Fruit fly (Drosophila melanogaster) whole organism, embryonic: Measurements from ENCODE around the gene Usp5.

Experiments used
- Bgb ChIP-seq: fragments of 200-800 bp; sonication (Bioruptor generic); IDR thresholded peaks from 2 replicates; pipeline ENCODE4 v1.3.6; 2022; ENCODE audit warnings: missing biosample characterization, missing genetic modification characterization; ENCODE audit not compliant: partially characterized antibody
- Bteb2 ChIP-seq: fragments of 200-800 bp; sonication (Bioruptor generic); optimal IDR thresholded peaks from 2 replicates; lab custom pipeline; 2016; ENCODE audit warnings: missing biosample characterization, missing genetic modification characterization
- CG14050 ChIP-seq: fragments of 200-800 bp; sonication (Bioruptor generic); IDR thresholded peaks from 3 replicates; pipeline ENCODE4 v1.3.6; 2022; ENCODE audit warnings: missing biosample characterization, missing genetic modification characterization
- CG1603 ChIP-seq: fragments of 200-800 bp; sonication (Bioruptor generic); optimal IDR thresholded peaks from 2 replicates; lab custom pipeline; 2019; ENCODE audit warnings: missing biosample characterization, mild to moderate bottlenecking, missing genetic modification characterization, moderate library complexity
- CG1647 ChIP-seq: fragments of 200-800 bp; sonication (Bioruptor generic); optimal IDR thresholded peaks from 3 replicates; lab custom pipeline; 2016; ENCODE audit warnings: missing biosample characterization, missing genetic modification characterization
- CG2199 ChIP-seq: fragments of 200-800 bp; sonication (Bioruptor generic); IDR thresholded peaks from 3 replicates; pipeline ENCODE4 v1.3.6; 2022; ENCODE audit warnings: missing biosample characterization, missing genetic modification characterization
- CG2678 ChIP-seq: fragments of 200-800 bp; sonication (Bioruptor generic); optimal IDR thresholded peaks from 3 replicates; lab custom pipeline; 2019; ENCODE audit warnings: missing biosample characterization, mild to moderate bottlenecking, missing genetic modification characterization, moderate library complexity
- CG3407 ChIP-seq: fragments of 200-800 bp; sonication (Bioruptor generic); optimal IDR thresholded peaks from 2 replicates; lab custom pipeline; 2018; ENCODE audit warnings: missing biosample characterization, mild to moderate bottlenecking, missing genetic modification characterization
- CG34422 ChIP-seq: fragments of 200-800 bp; sonication (Bioruptor generic); IDR thresholded peaks from 3 replicates; pipeline ENCODE4 v1.3.6; 2022; ENCODE audit warnings: missing biosample characterization, missing genetic modification characterization
- CG4424 ChIP-seq: fragments of 200-800 bp; sonication (Bioruptor generic); optimal IDR thresholded peaks from 3 replicates; lab custom pipeline; 2016; ENCODE audit warnings: missing biosample characterization, missing genetic modification characterization
- CG4854 ChIP-seq: fragments of 200-800 bp; sonication (Bioruptor generic); optimal IDR thresholded peaks from 2 replicates; lab custom pipeline; 2016; ENCODE audit warnings: missing biosample characterization, missing genetic modification characterization, inconsistent platforms
- CG7271 ChIP-seq: fragments of 200-800 bp; sonication (Bioruptor generic); optimal IDR thresholded peaks from 2 replicates; lab custom pipeline; 2018; ENCODE audit warnings: missing biosample characterization, mild to moderate bottlenecking, missing genetic modification characterization, moderate library complexity
- CG7786 ChIP-seq: fragments of 200-800 bp; sonication (Bioruptor generic); optimal IDR thresholded peaks from 2 replicates; lab custom pipeline; 2016; ENCODE audit warnings: missing biosample characterization, missing genetic modification characterization
- CG7963 ChIP-seq: fragments of 200-800 bp; sonication (Bioruptor generic); IDR thresholded peaks from 3 replicates; pipeline ENCODE4 v1.3.6; 2022; ENCODE audit warnings: missing biosample characterization, missing genetic modification characterization; ENCODE audit not compliant: partially characterized antibody
- CG7987 ChIP-seq: fragments of 200-800 bp; sonication (Bioruptor generic); optimal IDR thresholded peaks from 2 replicates; lab custom pipeline; 2018; ENCODE audit warnings: missing biosample characterization, mild to moderate bottlenecking, missing genetic modification characterization, moderate library complexity
- CG9797 ChIP-seq: fragments of 200-800 bp; sonication (Bioruptor generic); optimal IDR thresholded peaks from 3 replicates; lab custom pipeline; 2018; ENCODE audit warnings: missing biosample characterization, mild to moderate bottlenecking, missing genetic modification characterization
- Doc3 ChIP-seq: fragments of 200-800 bp; sonication (Bioruptor generic); IDR thresholded peaks from 3 replicates; pipeline ENCODE4 v1.3.6; 2022; ENCODE audit warnings: missing biosample characterization, missing genetic modification characterization; ENCODE audit not compliant: partially characterized antibody
- Gsc ChIP-seq: fragments of 200-800 bp; sonication (Bioruptor generic); IDR thresholded peaks from 2 replicates; pipeline ENCODE4 v1.3.6; 2022; ENCODE audit warnings: missing biosample characterization, missing genetic modification characterization
- H15 ChIP-seq: fragments of 200-800 bp; sonication (Bioruptor generic); IDR thresholded peaks from 3 replicates; pipeline ENCODE4 v1.3.6; 2022; ENCODE audit warnings: missing biosample characterization, missing genetic modification characterization
- Med ChIP-seq: fragments of 200-800 bp; sonication (Bioruptor generic); peaks from one replicate; lab custom pipeline; 2016; ENCODE audit warnings: missing biosample characterization, missing genetic modification characterization, mild to moderate bottlenecking, inconsistent platforms, moderate library complexity
- Meics ChIP-seq: fragments of 200-800 bp; sonication (Bioruptor generic); optimal IDR thresholded peaks from 2 replicates; lab custom pipeline; 2017; ENCODE audit warnings: missing biosample characterization, mild to moderate bottlenecking, missing genetic modification characterization
- NFAT ChIP-seq: fragments of 200-800 bp; sonication (Bioruptor generic); IDR thresholded peaks from 2 replicates; pipeline ENCODE4 v1.3.6; 2022; ENCODE audit warnings: missing biosample characterization, missing genetic modification characterization
- Nf-YC ChIP-seq: fragments of 200-800 bp; optimal IDR thresholded peaks from 3 replicates; lab custom pipeline; 2019; ENCODE audit warnings: missing biosample characterization, mild to moderate bottlenecking, missing genetic modification characterization, moderate library complexity
- PHDP ChIP-seq: fragments of 200-800 bp; sonication (Bioruptor generic); optimal IDR thresholded peaks from 3 replicates; lab custom pipeline; 2018; ENCODE audit warnings: missing biosample characterization, mild to moderate bottlenecking, missing genetic modification characterization, moderate library complexity
- Sin3A ChIP-seq: fragments of >200 bp; optimal IDR thresholded peaks from 2 replicates; lab custom pipeline; 2018
- Sry-β ChIP-seq: fragments of 200-800 bp; sonication (Bioruptor generic); optimal IDR thresholded peaks from 2 replicates; lab custom pipeline; 2018; ENCODE audit warnings: missing biosample characterization, mild to moderate bottlenecking, missing genetic modification characterization, moderate library complexity
- Usf ChIP-seq: fragments of 200-800 bp; sonication (Bioruptor generic); optimal IDR thresholded peaks from 2 replicates; lab custom pipeline; 2017; ENCODE audit warnings: missing genotype, missing biosample characterization, missing genetic modification characterization
- YL-1 ChIP-seq: fragments of 200-800 bp; sonication (Bioruptor generic); optimal IDR thresholded peaks from 3 replicates; lab custom pipeline; 2017; ENCODE audit warnings: missing biosample characterization, mild to moderate bottlenecking, missing genetic modification characterization
- ato ChIP-seq: fragments of 200-800 bp; sonication (Bioruptor generic); IDR thresholded peaks from 2 replicates; pipeline ENCODE4 v1.3.6; 2022; ENCODE audit warnings: missing biosample characterization, missing genetic modification characterization; ENCODE audit not compliant: partially characterized antibody
- bab2 ChIP-seq: fragments of 200-800 bp; sonication (Bioruptor generic); optimal IDR thresholded peaks from 2 replicates; lab custom pipeline; 2016; ENCODE audit warnings: missing biosample characterization, missing genetic modification characterization
- cato ChIP-seq: fragments of 200-800 bp; sonication (Bioruptor generic); optimal IDR thresholded peaks from 2 replicates; lab custom pipeline; 2016; ENCODE audit warnings: missing biosample characterization, missing genetic modification characterization, borderline replicate concordance
- cg ChIP-seq: fragments of 200-800 bp; sonication (Bioruptor generic); optimal IDR thresholded peaks from 3 replicates; lab custom pipeline; 2019; ENCODE audit warnings: missing biosample characterization, mild to moderate bottlenecking, missing genetic modification characterization, moderate library complexity
- chinmo ChIP-seq: fragments of 200-800 bp; sonication (Bioruptor generic); IDR thresholded peaks from 4 replicates; pipeline ENCODE4 v1.3.6; 2022; ENCODE audit warnings: missing biosample characterization, missing genetic modification characterization; ENCODE audit not compliant: partially characterized antibody
- chm ChIP-seq: fragments of 200-800 bp; sonication (Bioruptor generic); IDR thresholded peaks from 2 replicates; pipeline ENCODE4 v1.3.6; 2022; ENCODE audit warnings: missing biosample characterization, missing genetic modification characterization
- chn ChIP-seq: fragments of 200-800 bp; sonication (Bioruptor generic); optimal IDR thresholded peaks from 2 replicates; lab custom pipeline; 2016; ENCODE audit warnings: missing biosample characterization, missing genetic modification characterization
- crp ChIP-seq, 2 experiments: fragments of 200-800 bp; sonication (Bioruptor generic); optimal IDR thresholded peaks; 2 replicates in 1 of 2; 3 replicates in 1 of 2; lab custom pipeline; 2017; ENCODE audit warnings: missing biosample characterization in 2 of 2, missing genetic modification characterization in 2 of 2, mild to moderate bottlenecking in 1 of 2, moderate library complexity in 1 of 2
- da ChIP-seq: fragments of 200-800 bp; sonication (Bioruptor generic); optimal IDR thresholded peaks from 2 replicates; lab custom pipeline; 2016; ENCODE audit warnings: missing biosample characterization, missing genetic modification characterization
- dpn ChIP-seq, 2 experiments: fragments of 200-800 bp; sonication (Bioruptor generic); optimal IDR thresholded peaks; 3 replicates each; lab custom pipeline; 2016; ENCODE audit warnings: missing biosample characterization in 2 of 2, missing genetic modification characterization in 2 of 2
- ind ChIP-seq: fragments of 200-800 bp; sonication (Bioruptor generic); optimal IDR thresholded peaks from 3 replicates; lab custom pipeline; 2016; ENCODE audit warnings: missing biosample characterization, missing genetic modification characterization
- klu ChIP-seq: fragments of 200-800 bp; sonication (Bioruptor generic); IDR thresholded peaks from 2 replicates; pipeline ENCODE4 v1.3.6; 2022; ENCODE audit warnings: missing biosample characterization, missing genetic modification characterization
- luna ChIP-seq: fragments of 200-800 bp; sonication (Bioruptor generic); optimal IDR thresholded peaks from 2 replicates; lab custom pipeline; 2016; ENCODE audit warnings: missing biosample characterization, missing genetic modification characterization
- mam ChIP-seq: fragments of 200-800 bp; sonication (Bioruptor generic); optimal IDR thresholded peaks from 3 replicates; lab custom pipeline; 2016; ENCODE audit warnings: missing biosample characterization, missing genetic modification characterization
- nerfin-1 ChIP-seq: fragments of 200-800 bp; sonication (Bioruptor generic); optimal IDR thresholded peaks from 3 replicates; lab custom pipeline; 2019; ENCODE audit warnings: missing biosample characterization, mild to moderate bottlenecking, missing genetic modification characterization, moderate library complexity
- nom ChIP-seq: fragments of 200-800 bp; sonication (Bioruptor generic); optimal IDR thresholded peaks from 2 replicates; lab custom pipeline; 2017; ENCODE audit warnings: missing biosample characterization, missing genetic modification characterization, mild to moderate bottlenecking, moderate library complexity, missing genetic modification reagents
- row ChIP-seq: fragments of 200-800 bp; sonication (Bioruptor generic); IDR thresholded peaks from 3 replicates; pipeline ENCODE4 v1.3.6; 2022; ENCODE audit warnings: missing biosample characterization, missing genetic modification characterization
- scrt ChIP-seq: fragments of 200-800 bp; sonication (Bioruptor generic); optimal IDR thresholded peaks from 2 replicates; lab custom pipeline; 2018; ENCODE audit warnings: missing biosample characterization, mild to moderate bottlenecking, missing genetic modification characterization, moderate library complexity
- sd ChIP-seq: fragments of 200-800 bp; sonication (Bioruptor generic); optimal IDR thresholded peaks from 3 replicates; lab custom pipeline; 2018; ENCODE audit warnings: missing biosample characterization, mild to moderate bottlenecking, missing genetic modification characterization, moderate library complexity
- sens ChIP-seq: fragments of 200-800 bp; sonication (Bioruptor generic); peaks from one replicate; lab custom pipeline; 2016; ENCODE audit warnings: missing biosample characterization, missing genetic modification characterization
- sob ChIP-seq: fragments of 200-800 bp; sonication (Bioruptor generic); IDR thresholded peaks from 2 replicates; pipeline ENCODE4 v1.3.6; 2022; ENCODE audit warnings: missing biosample characterization, missing genetic modification characterization
- trem ChIP-seq: fragments of 200-800 bp; optimal IDR thresholded peaks from 3 replicates; lab custom pipeline; 2019; ENCODE audit warnings: missing biosample characterization, mild to moderate bottlenecking, missing genetic modification characterization, moderate library complexity

Gene Usp5

DNA sequence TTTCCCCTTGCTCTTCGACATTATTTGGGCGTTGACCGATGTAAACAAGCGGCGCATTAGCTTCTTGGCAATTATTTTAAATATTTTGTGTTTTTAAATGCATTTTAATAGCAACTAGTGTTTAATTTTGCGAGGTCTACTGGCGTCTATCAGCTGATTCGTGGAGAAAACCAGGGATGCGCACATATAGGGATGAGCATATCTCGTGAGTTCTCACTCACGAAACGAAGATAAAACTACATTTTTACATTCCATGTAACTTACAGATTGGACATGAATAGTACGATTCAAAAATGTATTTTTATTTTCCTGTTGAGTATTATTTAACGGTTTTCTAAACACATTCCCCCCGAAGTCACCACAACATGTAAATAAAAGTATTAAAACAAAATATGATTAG is 49.3 kb upstream of the Usp5 start, which contains the start of gene CG14966 (continued):
- peak; percentile 84 to 98 for TF ChIP-seq crp (GFP tag; optimal IDR thresholded peaks at IDR 0.05; lab: Kevin White, UChicago)
- peak; percentile 31 for TF ChIP-seq nerfin-1 (tag; lab: Kevin White, UChicago)
- TF ChIP-seq CG7271 (tag; lab: Kevin White, UChicago) = no peak
- TF ChIP-seq PHDP (tag; lab: Kevin White, UChicago) = peak; percentile 1
- peak; percentile 33 for TF ChIP-seq nom (GFP tag; lab: Kevin White, UChicago)
- TF ChIP-seq Sin3A (lab: Kevin White, UChicago) = peak; percentile 24
- peak; percentile 35 for TF ChIP-seq CG9797 (GFP tag; lab: Kevin White, UChicago)
- TF ChIP-seq Sry-β = no peak
- TF ChIP-seq Med (GFP tag; lab: Kevin White, UChicago) = peak; percentile 89
- peak; percentile 62 for TF ChIP-seq mam (GFP tag; lab: Kevin White, UChicago)
- TF ChIP-seq CG14050 (GFP tag; lab: Robert Waterston, UW) = no peak
- no peak for TF ChIP-seq cato (GFP tag; lab: Kevin White, UChicago)
- peak; percentile 23 for TF ChIP-seq Bteb2 (GFP tag; lab: Kevin White, UChicago)
- TF ChIP-seq bab2 (GFP tag; lab: Kevin White, UChicago) = peak; percentile 10
- TF ChIP-seq Bgb (GFP tag; lab: Robert Waterston, UW) = peak; percentile 96
- TF ChIP-seq cg = no peak
- TF ChIP-seq Usf (GFP tag; lab: Kevin White, UChicago) = no peak
- no peak for TF ChIP-seq Gsc (GFP tag; lab: Robert Waterston, UW)
- peak; percentile 30; the same call in 1 of the 2 replicates for TF ChIP-seq chm (GFP tag; lab: Robert Waterston, UW)
- TF ChIP-seq CG3407 (GFP tag; lab: Kevin White, UChicago) = no peak
- TF ChIP-seq CG4424 = peak; percentile 1
- TF ChIP-seq CG7963 (GFP tag; lab: Robert Waterston, UW) = peak; percentile 76; the same call in 2 of the 3 replicates
- TF ChIP-seq NFAT = no peak; the same call in 1 of the 2 replicates
- TF ChIP-seq row (GFP tag; lab: Robert Waterston, UW) = peak; percentile 85
- no peak for TF ChIP-seq da (GFP tag; lab: Kevin White, UChicago)
- TF ChIP-seq Meics (GFP tag; lab: Kevin White, UChicago) = peak; percentile 38
- peak; percentile 82 for TF ChIP-seq sd (tag; lab: Kevin White, UChicago)
- TF ChIP-seq CG2199 = peak; percentile 22; the same call in 2 of the 3 replicates
- peak; percentile 19 for TF ChIP-seq ind (GFP tag; lab: Kevin White, UChicago)
- TF ChIP-seq CG7987 (GFP tag; lab: Kevin White, UChicago) = peak; percentile 2
- TF ChIP-seq chinmo (GFP tag; lab: Robert Waterston, UW) = peak; percentile 53; the same call in 1 of the 4 replicates
- peak; percentile 88 for TF ChIP-seq sens (GFP tag; lab: Kevin White, UChicago)
- peak; percentile 87; the same call in 2 of the 3 replicates for TF ChIP-seq CG34422 (GFP tag; lab: Robert Waterston, UW)
- peak; percentile 4 for TF ChIP-seq CG2678
- TF ChIP-seq H15 (GFP tag; lab: Robert Waterston, UW) = no peak
- peak; percentile 43 for TF ChIP-seq luna (GFP tag; lab: Kevin White, UChicago)
- peak; percentile 64 for TF ChIP-seq Nf-YC (tag; lab: Kevin White, UChicago)
- TF ChIP-seq ato (GFP tag; lab: Robert Waterston, UW) = peak; percentile 56
- no peak for TF ChIP-seq klu (GFP tag; lab: Robert Waterston, UW)
- peak; percentile 66 for TF ChIP-seq CG1603 (tag; lab: Kevin White, UChicago)
- TF ChIP-seq chn (GFP tag; lab: Kevin White, UChicago) = no peak
- TF ChIP-seq sob (GFP tag; lab: Robert Waterston, UW) = 0 out of 2 replicates have a peak, but pooled peaks have one; percentile 38
- TF ChIP-seq scrt (GFP tag; lab: Kevin White, UChicago) = peak; percentile 96
- peak; percentile 19 for TF ChIP-seq CG4854 (GFP tag; lab: Kevin White, UChicago)
- TF ChIP-seq YL-1 (GFP tag; lab: Kevin White, UChicago) = peak; percentile 79
- peak; percentile 20 to 48 for TF ChIP-seq dpn (GFP tag; optimal IDR thresholded peaks at IDR 0.05; lab: Kevin White, UChicago)
- peak; percentile 76 for TF ChIP-seq trem (tag; lab: Kevin White, UChicago)
- TF ChIP-seq CG7786 (GFP tag; lab: Kevin White, UChicago) = peak; percentile 0
- peak; percentile 89 for TF ChIP-seq Doc3 (GFP tag; lab: Robert Waterston, UW)
- no peak for TF ChIP-seq CG1647 (GFP tag; lab: Kevin White, UChicago)
